Fruit fly (Drosophila melanogaster): ENCODE results near the gene cyr.
A peak's percentile ranks its signal among the peaks of the same experiment; 100 is the strongest.

- TF ChIP-seq Blimp-1 (GFP tag; optimal IDR thresholded peaks at IDR 0.05) (no peak), Sox14 (GFP tag; optimal IDR thresholded peaks at IDR 0.05) (peak; percentile 22), Hr4 (GFP tag; optimal IDR thresholded peaks at IDR 0.05) (no peak), ss (GFP tag; optimal IDR thresholded peaks at IDR 0.05) (no peak), Sox15 (GFP tag; optimal IDR thresholded peaks at IDR 0.05) (no peak), CG7368 (GFP tag; optimal IDR thresholded peaks at IDR 0.05) (no peak), spab (GFP tag; optimal IDR thresholded peaks at IDR 0.05) (no peak), dsx (GFP tag; optimal IDR thresholded peaks at IDR 0.05; ENCODE audit: poor library complexity, severe bottlenecking) (no peak), CG11762 (GFP tag; optimal IDR thresholded peaks at IDR 0.05; ENCODE audit: insufficient read depth) (no peak), lz (GFP tag; optimal IDR thresholded peaks at IDR 0.05) (peak; percentile 15)
Observed at dm6 chrX:8145501-8146157, 10.1 kb upstream of the cyr start, which contains the start of the genes alpha-PheRS and CG2129.

Data from whole organism, prepupa.